Worm (Caenorhabditis elegans): Measurements from ENCODE around the gene F32A5.8.

F32A5.8 gene

ce11 chrII:7295917-7296316 is 40.0 kb downstream of the F32A5.8 start, which contains the start of gene C30G12.6:
Gene C30G12.6, minus strand, starts transcription at chrII:7296017.
- no peak for TF ChIP-seq egl-44 (GFP tag; IDR thresholded peaks at IDR 0.05)
- no peak for TF ChIP-seq madf-3 (GFP tag; IDR thresholded peaks at IDR 0.05)
- TF ChIP-seq let-607 (tag; optimal IDR thresholded peaks at IDR 0.05) = no peak
- TF ChIP-seq lsl-1 (GFP tag; optimal IDR thresholded peaks at IDR 0.05) = no peak
- TF ChIP-seq lin-35 (GFP tag; optimal IDR thresholded peaks at IDR 0.05) = no peak
- peak; percentile 33 for TF ChIP-seq snpc-3.4 (tag; optimal IDR thresholded peaks at IDR 0.05)
- TF ChIP-seq tlf-1 (GFP tag; optimal IDR thresholded peaks at IDR 0.05) = no peak

ce11 chrII:7298197-7298682 is 42.3 kb downstream of the F32A5.8 start, which contains the start of gene puf-8:
Gene puf-8, minus strand, starts transcription at chrII:7298247.
- TF ChIP-seq madf-6 (GFP tag; IDR thresholded peaks at IDR 0.05) (peak; percentile 37), efl-1 (GFP tag; optimal IDR thresholded peaks at IDR 0.05) (peak; percentile 21), lsl-1 (GFP tag; optimal IDR thresholded peaks at IDR 0.05) (peak; percentile 77), nhr-120 (GFP tag; IDR thresholded peaks at IDR 0.05) (no peak), ceh-100 (GFP tag; IDR thresholded peaks at IDR 0.05) (no peak), F22D6.2 (tag; optimal IDR thresholded peaks at IDR 0.05) (no peak), ztf-18 (tag; optimal IDR thresholded peaks at IDR 0.05) (peak; percentile 37), tbp1 (GFP tag; optimal IDR thresholded peaks at IDR 0.05) (no peak), xnd-1 (tag; optimal IDR thresholded peaks at IDR 0.05) (peak; percentile 29), ets-4 (GFP tag; optimal IDR thresholded peaks at IDR 0.05) (no peak), nhr-27 (tag; optimal IDR thresholded peaks at IDR 0.05) (no peak), F33H1.4 (GFP tag; IDR thresholded peaks at IDR 0.05) (peak; percentile 71)

- TF ChIP-seq nfya-1 (tag; optimal IDR thresholded peaks at IDR 0.05; ENCODE audit: borderline replicate concordance, insufficient read depth) = no peak
- no peak for TF ChIP-seq ccch-3 (GFP tag; optimal IDR thresholded peaks at IDR 0.05)
- TF ChIP-seq pbrm-1 (GFP tag; IDR thresholded peaks at IDR 0.05) = no peak
- no peak for TF ChIP-seq xnd-1 (tag; optimal IDR thresholded peaks at IDR 0.05)
- TF ChIP-seq madf-10 (tag; optimal IDR thresholded peaks at IDR 0.05) = no peak
- TF ChIP-seq bed-2 (GFP tag; IDR thresholded peaks at IDR 0.05) = no peak
- no peak for TF ChIP-seq let-526 (GFP tag; IDR thresholded peaks at IDR 0.05)
- TF ChIP-seq F57A8.1 (GFP tag; optimal IDR thresholded peaks at IDR 0.05) = no peak
- no peak for TF ChIP-seq B0261.1 (tag; optimal IDR thresholded peaks at IDR 0.05)
- no peak for TF ChIP-seq him-1 (tag; optimal IDR thresholded peaks at IDR 0.05)
- TF ChIP-seq F10E7.11 (tag; optimal IDR thresholded peaks at IDR 0.05) = no peak
- TF ChIP-seq rec-8 (tag; optimal IDR thresholded peaks at IDR 0.05) = no peak
- no peak for TF ChIP-seq let-607 (tag; optimal IDR thresholded peaks at IDR 0.05)
These were observed 43.1 kb downstream of the F32A5.8 start, which contains the start of gene C30G12.1 for ce11 chrII:7299042-7299441. Gene C30G12.1, plus strand, starts transcription at chrII:7299342.

DNA sequence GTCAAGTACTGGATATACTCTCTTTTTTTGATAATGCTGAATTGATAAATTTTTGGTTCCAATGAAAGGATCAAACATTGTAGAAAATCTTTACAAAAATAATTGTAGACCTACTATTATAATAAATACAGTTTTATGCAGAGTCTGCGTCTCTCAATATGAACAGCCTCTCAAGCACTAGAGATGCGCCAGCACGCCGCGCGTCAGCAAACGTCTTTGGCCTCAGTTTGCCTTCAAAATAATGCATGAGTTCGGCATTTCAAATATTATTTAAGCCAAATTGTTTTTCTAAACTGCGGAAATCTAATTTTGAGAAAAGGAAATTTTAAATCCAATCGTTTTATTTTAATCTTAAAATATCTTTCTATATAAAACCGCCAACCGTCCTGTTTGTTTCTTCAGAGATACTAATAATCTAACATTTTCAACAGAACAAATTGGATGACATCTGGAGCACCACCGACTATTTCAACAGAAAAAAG is 45.8 kb downstream of the F32A5.8 start, which contains the start of gene cul-4:
Gene cul-4, plus strand, starts transcription at position 432 of the 482 bp plus-strand sequence.
- TF ChIP-seq ceh-58 (GFP tag; IDR thresholded peaks at IDR 0.05) (no peak), Y95B8A.8 (GFP tag; IDR thresholded peaks at IDR 0.05) (0 out of 2 replicates have a peak, but pooled peaks have one; percentile 17), sea-2 (GFP tag; IDR thresholded peaks at IDR 0.05) (no peak), mes-4 (tag; optimal IDR thresholded peaks at IDR 0.05) (no peak), B0019.2 (GFP tag; conservative IDR thresholded peaks at IDR 0.05) (no peak), dox-1 (GFP tag; IDR thresholded peaks at IDR 0.05) (peak; percentile 90), lsl-1 (GFP tag; optimal IDR thresholded peaks at IDR 0.05) (peak; percentile 94), Y53G8AR.9 (GFP tag; conservative IDR thresholded peaks at IDR 0.05) (peak; percentile 65; the same call in 1 of the 2 replicates), madf-3 (GFP tag; IDR thresholded peaks at IDR 0.05) (peak; percentile 91), B0336.3 (GFP tag; IDR thresholded peaks at IDR 0.05) (peak; percentile 88), T07F8.4 (tag; optimal IDR thresholded peaks at IDR 0.05) (no peak), Y53F4B.3 (GFP tag; IDR thresholded peaks at IDR 0.05) (no peak), lin-54 (GFP tag; optimal IDR thresholded peaks at IDR 0.05) (peak; percentile 88), athp-1 (tag; optimal IDR thresholded peaks at IDR 0.05) (no peak), egl-18 (GFP tag; IDR thresholded peaks at IDR 0.05) (no peak), madf-6 (GFP tag; IDR thresholded peaks at IDR 0.05) (peak; percentile 99), hlh-12 (tag; optimal IDR thresholded peaks at IDR 0.05) (no peak), ztf-18 (tag; optimal IDR thresholded peaks at IDR 0.05) (peak; percentile 98), ztf-28 (GFP tag; IDR thresholded peaks at IDR 0.05) (0 out of 2 replicates have a peak, but pooled peaks have one; percentile 63)

Measured in whole organism, young adult.